Fruit fly (Drosophila melanogaster): Measurements from ENCODE around the gene Srr.

Gene Srr

dm6 chr3R:9399074-9399473 lies 33.9 kb downstream of the Srr start:
- no peak for TF ChIP-seq CG33017 (tag; optimal IDR thresholded peaks at IDR 0.05)
- TF ChIP-seq Clk (GFP tag; optimal IDR thresholded peaks at IDR 0.05), result no peak
- TF ChIP-seq Mnt (GFP tag; optimal IDR thresholded peaks at IDR 0.05), result no peak
- no peak for TF ChIP-seq CG14711 (tag; optimal IDR thresholded peaks at IDR 0.05)
- no peak for TF ChIP-seq CG7045 (GFP tag; optimal IDR thresholded peaks at IDR 0.05)
- TF ChIP-seq CG7101 (tag; optimal IDR thresholded peaks at IDR 0.05), result no peak
- no peak for TF ChIP-seq toe (GFP tag; optimal IDR thresholded peaks at IDR 0.05)
- no peak for TF ChIP-seq CG1620 (GFP tag; optimal IDR thresholded peaks at IDR 0.05)
- no peak for TF ChIP-seq ovo (GFP tag; optimal IDR thresholded peaks at IDR 0.05)
- TF ChIP-seq kay (GFP tag; ENCODE audit: borderline replicate concordance), result no peak
- no peak for TF ChIP-seq cnc (optimal IDR thresholded peaks at IDR 0.05)

- TF ChIP-seq CG12768 (GFP tag; optimal IDR thresholded peaks at IDR 0.05), result peak; percentile 72
- TF ChIP-seq CG14711 (tag; optimal IDR thresholded peaks at IDR 0.05), result peak; percentile 84
- TF ChIP-seq Hr96 (GFP tag; optimal IDR thresholded peaks at IDR 0.05), result peak; percentile 34
- peak; percentile 56 for TF ChIP-seq pad (GFP tag; optimal IDR thresholded peaks at IDR 0.05)
- TF ChIP-seq CG11617 (GFP tag; optimal IDR thresholded peaks at IDR 0.05), result peak; percentile 82
- peak; percentile 52 for TF ChIP-seq CG5204 (GFP tag; optimal IDR thresholded peaks at IDR 0.05)
- peak; percentile 52 for TF ChIP-seq tj (GFP tag; optimal IDR thresholded peaks at IDR 0.05)
- TF ChIP-seq ovo (GFP tag; optimal IDR thresholded peaks at IDR 0.05), result no peak
- TF ChIP-seq Mnt (GFP tag; optimal IDR thresholded peaks at IDR 0.05), result peak; percentile 62
- no peak for TF ChIP-seq cnc (optimal IDR thresholded peaks at IDR 0.05)
- TF ChIP-seq Clk (GFP tag; optimal IDR thresholded peaks at IDR 0.05), result peak; percentile 5
- peak; percentile 89 for TF ChIP-seq CG7101 (tag; optimal IDR thresholded peaks at IDR 0.05)
- peak; percentile 65 for TF ChIP-seq CG7045 (GFP tag; optimal IDR thresholded peaks at IDR 0.05)
- no peak for TF ChIP-seq kay (GFP tag; ENCODE audit: borderline replicate concordance)
- peak; percentile 62 for TF ChIP-seq toe (GFP tag; optimal IDR thresholded peaks at IDR 0.05)
- TF ChIP-seq Crg-1 (GFP tag; optimal IDR thresholded peaks at IDR 0.05), result peak; percentile 70
- TF ChIP-seq cic (GFP tag; optimal IDR thresholded peaks at IDR 0.05), result no peak
- TF ChIP-seq bab1 (GFP tag; optimal IDR thresholded peaks at IDR 0.05), result peak; percentile 93
- peak; percentile 76 for TF ChIP-seq CG33017 (tag; optimal IDR thresholded peaks at IDR 0.05)
- TF ChIP-seq CG1620 (GFP tag; optimal IDR thresholded peaks at IDR 0.05), result peak; percentile 69
These were observed 34.8 kb downstream of the Srr start, which contains the start of gene CG34117 for dm6 chr3R:9399951-9400392. Gene CG34117 (minus strand): TSS chr3R:9400053.

DNA sequence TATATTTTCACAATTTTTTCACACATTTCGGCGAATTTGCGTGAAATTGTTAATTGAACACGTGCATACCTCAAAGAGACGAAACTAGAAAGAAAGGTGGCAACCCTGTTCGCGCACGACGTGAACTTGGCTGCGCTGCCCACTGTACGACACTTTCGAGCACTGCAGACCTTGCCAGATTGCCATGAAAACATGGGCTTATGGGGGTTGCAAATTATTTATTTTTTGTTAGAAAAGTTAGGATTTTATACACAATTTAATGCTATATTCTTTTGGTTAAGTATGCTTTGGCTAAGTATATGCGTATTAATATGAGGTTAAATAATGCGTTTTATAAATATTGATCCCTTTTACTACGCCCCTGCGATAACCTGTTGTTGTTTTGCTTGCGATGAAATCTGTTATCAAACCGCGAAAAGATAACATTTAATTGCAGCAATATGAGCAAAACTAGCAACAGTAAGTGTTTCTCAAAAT lies 36.0 kb downstream of the Srr start, which contains the start of the genes RpL34b and CG8132:
TSS of gene RpL34b (minus strand) at position 100 of the 477 bp plus-strand sequence.
TSS of gene CG8132 (plus strand) at position 369 of the 477 bp plus-strand sequence.
- TF ChIP-seq CG14711 (tag; optimal IDR thresholded peaks at IDR 0.05) (peak; percentile 94), bab1 (GFP tag; optimal IDR thresholded peaks at IDR 0.05) (peak; percentile 97), cnc (optimal IDR thresholded peaks at IDR 0.05) (no peak), kay (GFP tag; ENCODE audit: borderline replicate concordance) (no peak), CG11617 (GFP tag; optimal IDR thresholded peaks at IDR 0.05) (peak; percentile 97), tj (GFP tag; optimal IDR thresholded peaks at IDR 0.05) (peak; percentile 87), pad (GFP tag; optimal IDR thresholded peaks at IDR 0.05) (peak; percentile 91), CG1620 (GFP tag; optimal IDR thresholded peaks at IDR 0.05) (peak; percentile 99), CG12768 (GFP tag; optimal IDR thresholded peaks at IDR 0.05) (peak; percentile 95), cic (GFP tag; optimal IDR thresholded peaks at IDR 0.05) (peak; percentile 88), CG7045 (GFP tag; optimal IDR thresholded peaks at IDR 0.05) (peak; percentile 95), CG5204 (GFP tag; optimal IDR thresholded peaks at IDR 0.05) (peak; percentile 96), toe (GFP tag; optimal IDR thresholded peaks at IDR 0.05) (peak; percentile 97), Mnt (GFP tag; optimal IDR thresholded peaks at IDR 0.05) (peak; percentile 100), CG7101 (tag; optimal IDR thresholded peaks at IDR 0.05) (peak; percentile 98), Crg-1 (GFP tag; optimal IDR thresholded peaks at IDR 0.05) (peak; percentile 97), CG33017 (tag; optimal IDR thresholded peaks at IDR 0.05) (peak; percentile 97), Hr96 (GFP tag; optimal IDR thresholded peaks at IDR 0.05) (peak; percentile 98), ovo (GFP tag; optimal IDR thresholded peaks at IDR 0.05) (peak; percentile 98), Clk (GFP tag; optimal IDR thresholded peaks at IDR 0.05) (peak; percentile 94)

- TF ChIP-seq CG5204 (GFP tag; optimal IDR thresholded peaks at IDR 0.05), result no peak
- TF ChIP-seq Crg-1 (GFP tag; optimal IDR thresholded peaks at IDR 0.05), result peak; percentile 76
- no peak for TF ChIP-seq kay (GFP tag; ENCODE audit: borderline replicate concordance)
- TF ChIP-seq cnc (optimal IDR thresholded peaks at IDR 0.05), result no peak
- peak; percentile 78 for TF ChIP-seq CG7101 (tag; optimal IDR thresholded peaks at IDR 0.05)
- TF ChIP-seq Hr96 (GFP tag; optimal IDR thresholded peaks at IDR 0.05), result no peak
- TF ChIP-seq Clk (GFP tag; optimal IDR thresholded peaks at IDR 0.05), result peak; percentile 19
- TF ChIP-seq Mnt (GFP tag; optimal IDR thresholded peaks at IDR 0.05), result peak; percentile 89
- peak; percentile 95 for TF ChIP-seq tj (GFP tag; optimal IDR thresholded peaks at IDR 0.05)
- peak; percentile 62 for TF ChIP-seq cic (GFP tag; optimal IDR thresholded peaks at IDR 0.05)
- TF ChIP-seq CG14711 (tag; optimal IDR thresholded peaks at IDR 0.05), result peak; percentile 79
- TF ChIP-seq ovo (GFP tag; optimal IDR thresholded peaks at IDR 0.05), result peak; percentile 73
- TF ChIP-seq CG1620 (GFP tag; optimal IDR thresholded peaks at IDR 0.05), result peak; percentile 89
- TF ChIP-seq CG12768 (GFP tag; optimal IDR thresholded peaks at IDR 0.05), result peak; percentile 76
- TF ChIP-seq CG11617 (GFP tag; optimal IDR thresholded peaks at IDR 0.05), result peak; percentile 83
- peak; percentile 49 for TF ChIP-seq CG7045 (GFP tag; optimal IDR thresholded peaks at IDR 0.05)
- TF ChIP-seq CG33017 (tag; optimal IDR thresholded peaks at IDR 0.05), result peak; percentile 36
- peak; percentile 81 for TF ChIP-seq toe (GFP tag; optimal IDR thresholded peaks at IDR 0.05)
- TF ChIP-seq pad (GFP tag; optimal IDR thresholded peaks at IDR 0.05), result peak; percentile 59
- TF ChIP-seq bab1 (GFP tag; optimal IDR thresholded peaks at IDR 0.05), result peak; percentile 87
These were observed 38.9 kb downstream of the Srr start, which contains the start of the genes CG9356, BBIP1 and CG8135 for dm6 chr3R:9404104-9404512. Gene CG9356 (minus strand): TSS chr3R:9404269. Gene BBIP1 (plus strand): TSS chr3R:9404385. Gene CG8135 (plus strand): TSS chr3R:9404385.

- TF ChIP-seq Crg-1 (GFP tag; optimal IDR thresholded peaks at IDR 0.05), result no peak
- no peak for TF ChIP-seq tj (GFP tag; optimal IDR thresholded peaks at IDR 0.05)
- no peak for TF ChIP-seq kay (GFP tag; ENCODE audit: borderline replicate concordance)
- TF ChIP-seq Mnt (GFP tag; optimal IDR thresholded peaks at IDR 0.05), result no peak
- TF ChIP-seq CG1620 (GFP tag; optimal IDR thresholded peaks at IDR 0.05), result no peak
These were observed 42.9 kb downstream of the Srr start, which contains the start of gene CG44261 for dm6 chr3R:9408069-9408468. Gene CG44261 (minus strand): TSS chr3R:9408169.
